Worm (Caenorhabditis elegans) whole organism, early embryonic: ENCODE data around the gene mec-10.

Experiments
- aly-1 ChIP-seq: sonication (generic microtip); optimal IDR thresholded peaks from 2 replicates; lab custom pipeline; 2016; ENCODE audit warnings: missing genetic modification characterization, missing compliant biosample characterization
- ama-1 ChIP-seq: fragments of 150-350 bp; optimal IDR thresholded peaks from 2 replicates; lab custom pipeline; 2014
- ceh-13 ChIP-seq: fragments of 200-800 bp; sonication (Bioruptor generic); optimal IDR thresholded peaks from 2 replicates; lab custom pipeline; 2018; ENCODE audit warnings: mild to moderate bottlenecking, missing genetic modification characterization, missing compliant biosample characterization
- flt-1 ChIP-seq: fragments of 200-800 bp; sonication (Bioruptor generic); IDR thresholded peaks from 2 replicates; pipeline ENCODE4 v1.3.6; 2022; ENCODE audit warnings: missing genetic modification characterization, missing compliant biosample characterization
- hmg-4 ChIP-seq: fragments of 200-800 bp; sonication (Bioruptor generic); optimal IDR thresholded peaks from 2 replicates; lab custom pipeline; 2018; ENCODE audit warnings: mild to moderate bottlenecking, missing genetic modification characterization, missing compliant biosample characterization
- hnd-1 ChIP-seq: sonication (generic microtip); optimal IDR thresholded peaks from 2 replicates; lab custom pipeline; 2016; ENCODE audit warnings: missing genetic modification characterization, missing compliant biosample characterization
- sea-1 ChIP-seq: fragments of 200-800 bp; sonication (Bioruptor generic); conservative IDR thresholded peaks from 2 replicates; pipeline ENCODE4 v1.3.6; 2022; ENCODE audit warnings: missing genetic modification characterization, missing compliant biosample characterization

DNA sequence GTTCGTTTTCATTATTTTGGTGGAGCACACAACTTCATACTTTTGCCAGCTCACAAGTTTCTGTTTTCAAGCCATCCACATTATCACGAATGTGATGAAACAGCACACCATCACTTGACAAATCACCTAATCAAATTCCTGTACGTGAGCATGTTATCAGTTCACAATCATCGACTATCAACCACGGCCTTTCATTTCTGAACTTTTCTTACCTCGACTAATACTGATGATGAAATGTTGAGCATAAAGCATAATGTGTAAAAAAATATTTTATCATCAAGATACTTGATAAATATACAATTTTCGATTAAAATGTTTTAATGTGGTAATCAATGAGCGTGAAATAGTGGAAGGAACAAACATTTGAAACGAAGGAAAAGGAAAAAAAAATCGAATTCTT lies 3.4 kb upstream of the mec-10 start:
- TF ChIP-seq flt-1 (GFP tag; lab: Robert Waterston, UW) (no peak), hmg-4 (GFP tag; lab: Kevin White, UChicago) (no peak), ama-1 (lab: Kevin White, UChicago) (no peak), aly-1 (tag; lab: Kevin White, UChicago) (no peak), ceh-13 (GFP tag; lab: Kevin White, UChicago) (no peak), hnd-1 (tag; lab: Kevin White, UChicago) (no peak), sea-1 (no peak)
